Worm (Caenorhabditis elegans) whole organism, young adult: ENCODE measurements around the gene M163.21.
A peak's percentile ranks its signal among the peaks of the same experiment; 100 is the strongest.

ENCODE experiments used
- F23B12.7 ChIP-seq: sonication (generic microtip); optimal IDR thresholded peaks from 2 replicates; lab custom pipeline; 2017; ENCODE audit warnings: missing genetic modification characterization, mild to moderate bottlenecking, missing compliant biosample characterization, antibody characterized with exemption, moderate library complexity; ENCODE audit not compliant: insufficient read depth
- K11D2.4 ChIP-seq: fragments of 200-800 bp; sonication (Bioruptor generic); IDR thresholded peaks from 2 replicates; pipeline ENCODE4 v1.3.6; 2022; ENCODE audit warnings: missing genetic modification reagents, missing genetic modification characterization, missing compliant biosample characterization
- atf-7 ChIP-seq: sonication (generic microtip); optimal IDR thresholded peaks from 2 replicates; lab custom pipeline; 2017; ENCODE audit warnings: mild to moderate bottlenecking, missing genetic modification characterization, missing compliant biosample characterization
- attf-5 ChIP-seq: fragments of 200-800 bp; sonication (Bioruptor generic); optimal IDR thresholded peaks from 2 replicates; lab custom pipeline; 2018; ENCODE audit warnings: mild to moderate bottlenecking, missing genetic modification characterization, missing compliant biosample characterization
- bed-1 ChIP-seq: fragments of 200-800 bp; sonication (Bioruptor generic); IDR thresholded peaks from 2 replicates; pipeline ENCODE4 v1.3.6; 2022; ENCODE audit warnings: missing genetic modification reagents, missing genetic modification characterization, missing compliant biosample characterization
- cebp-1 ChIP-seq, 2 experiments: fragments of 200-800 bp in 1 of 2; sonication (Bioruptor generic) in 1 of 2; sonication (generic microtip) in 1 of 2; IDR thresholded peaks in 1 of 2; optimal IDR thresholded peaks in 1 of 2; 2 replicates each; pipeline versions ENCODE4 v1.3.6 to Lab custom; 2017 to 2022; ENCODE audit warnings: missing compliant biosample characterization in 2 of 2, missing genetic modification characterization in 2 of 2, mild to moderate bottlenecking in 1 of 2, missing genetic modification reagents in 1 of 2, moderate library complexity in 1 of 2
- ceh-27 ChIP-seq: fragments of 200-800 bp; sonication (Bioruptor generic); optimal IDR thresholded peaks from 2 replicates; lab custom pipeline; 2018; ENCODE audit warnings: mild to moderate bottlenecking, missing genetic modification characterization, moderate library complexity, missing compliant biosample characterization
- ceh-79 ChIP-seq: sonication (generic microtip); optimal IDR thresholded peaks from 2 replicates; lab custom pipeline; 2017; ENCODE audit warnings: mild to moderate bottlenecking, missing genetic modification characterization, missing compliant biosample characterization
- chd-7 ChIP-seq: sonication (generic microtip); optimal IDR thresholded peaks from 2 replicates; lab custom pipeline; 2016; ENCODE audit warnings: mild to moderate bottlenecking, missing genetic modification characterization, moderate library complexity, missing compliant biosample characterization
- dox-1 ChIP-seq: fragments of 200-800 bp; sonication (Bioruptor generic); IDR thresholded peaks from 2 replicates; pipeline ENCODE4 v1.3.6; 2022; ENCODE audit warnings: missing genetic modification reagents, missing genetic modification characterization, missing compliant biosample characterization
- egrh-3 ChIP-seq: fragments of 200-800 bp; sonication (Bioruptor generic); IDR thresholded peaks from 2 replicates; pipeline ENCODE4 v1.3.6; 2022; ENCODE audit warnings: missing genetic modification reagents, missing genetic modification characterization, missing compliant biosample characterization
- ets-4 ChIP-seq: fragments of 200-800 bp; sonication (Bioruptor generic); optimal IDR thresholded peaks from 2 replicates; lab custom pipeline; 2018; ENCODE audit warnings: mild to moderate bottlenecking, missing genetic modification characterization, missing compliant biosample characterization
- fkh-3 ChIP-seq: sonication (generic microtip); optimal IDR thresholded peaks from 2 replicates; lab custom pipeline; 2016; ENCODE audit warnings: mild to moderate bottlenecking, missing genetic modification characterization, missing compliant biosample characterization
- gei-17 ChIP-seq: fragments of 200-800 bp; sonication (Bioruptor generic); optimal IDR thresholded peaks from 2 replicates; lab custom pipeline; 2018; ENCODE audit warnings: mild to moderate bottlenecking, missing genetic modification characterization, missing compliant biosample characterization
- hmg-1.2 ChIP-seq: fragments of 200-800 bp; sonication (Bioruptor generic); IDR thresholded peaks from 2 replicates; pipeline ENCODE4 v1.3.6; 2022; ENCODE audit warnings: missing genetic modification reagents, missing genetic modification characterization, missing compliant biosample characterization
- lag-1 ChIP-seq: fragments of 200-800 bp; sonication (Bioruptor generic); IDR thresholded peaks from 2 replicates; pipeline ENCODE4 v1.3.6; 2022; ENCODE audit warnings: missing genetic modification reagents, missing genetic modification characterization, missing compliant biosample characterization
- let-526 ChIP-seq: fragments of 200-800 bp; sonication (Bioruptor generic); IDR thresholded peaks from 2 replicates; pipeline ENCODE4 v1.3.6; 2022; ENCODE audit warnings: missing genetic modification reagents, missing genetic modification characterization, missing compliant biosample characterization
- lin-26 ChIP-seq: fragments of 200-800 bp; sonication (Bioruptor generic); IDR thresholded peaks from 2 replicates; pipeline ENCODE4 v1.3.6; 2022; ENCODE audit warnings: missing genetic modification reagents, missing genetic modification characterization, missing compliant biosample characterization
- lin-40 ChIP-seq: sonication (generic microtip); optimal IDR thresholded peaks from 2 replicates; lab custom pipeline; 2016; ENCODE audit warnings: missing genetic modification characterization, mild to moderate bottlenecking, missing compliant biosample characterization, missing genotype, missing genetic modification reagents
- lsl-1 ChIP-seq: fragments of 200-800 bp; sonication (Bioruptor generic); optimal IDR thresholded peaks from 2 replicates; lab custom pipeline; 2018; ENCODE audit warnings: mild to moderate bottlenecking, missing genetic modification characterization, moderate library complexity, missing compliant biosample characterization
- madf-6 ChIP-seq: fragments of 200-800 bp; sonication (Bioruptor generic); IDR thresholded peaks from 2 replicates; pipeline ENCODE4 v1.3.6; 2022; ENCODE audit warnings: missing genetic modification reagents, missing genetic modification characterization, missing compliant biosample characterization
- mcd-1 ChIP-seq: fragments of 200-800 bp; sonication (Bioruptor generic); IDR thresholded peaks from 2 replicates; pipeline ENCODE4 v1.3.6; 2022; ENCODE audit warnings: missing genetic modification reagents, missing genetic modification characterization, missing compliant biosample characterization
- nhr-80 ChIP-seq: sonication (generic microtip); optimal IDR thresholded peaks from 2 replicates; lab custom pipeline; 2016; ENCODE audit warnings: missing genetic modification characterization, missing compliant biosample characterization
- rec-8 ChIP-seq, 2 experiments: sonication (generic microtip); optimal IDR thresholded peaks; 2 replicates each; lab custom pipeline; 2016; ENCODE audit warnings: mild to moderate bottlenecking in 2 of 2, missing genetic modification characterization in 2 of 2, missing genetic modification reagents in 2 of 2, missing genotype in 2 of 2, missing biosample characterization in 1 of 2, missing compliant biosample characterization in 1 of 2, moderate library complexity in 1 of 2
- repo-1 ChIP-seq: sonication (generic microtip); optimal IDR thresholded peaks from 2 replicates; lab custom pipeline; 2017; ENCODE audit warnings: mild to moderate bottlenecking, missing genetic modification characterization, missing compliant biosample characterization
- sdz-38 ChIP-seq: sonication (generic microtip); optimal IDR thresholded peaks from 2 replicates; lab custom pipeline; 2016; ENCODE audit warnings: missing genotype, missing genetic modification characterization, missing compliant biosample characterization
- snpc-4 ChIP-seq, 5 experiments: fragments of 150-350 bp in 1 of 5; sonication (generic microtip) in 4 of 5; optimal IDR thresholded peaks; 2 replicates each; lab custom pipeline; 2014 to 2018; ENCODE audit warnings: missing genetic modification characterization in 5 of 5, missing biosample characterization in 3 of 5, antibody characterized with exemption in 2 of 5, mild to moderate bottlenecking in 2 of 5, missing compliant biosample characterization in 2 of 5, missing genotype in 2 of 5, moderate library complexity in 2 of 5, missing genetic modification reagents in 1 of 5
- somi-1 ChIP-seq: fragments of 200-800 bp; sonication (Bioruptor generic); optimal IDR thresholded peaks from 2 replicates; lab custom pipeline; 2018; ENCODE audit warnings: mild to moderate bottlenecking, missing genetic modification characterization, missing compliant biosample characterization
- tbp1 ChIP-seq: fragments of 200-800 bp; sonication (Bioruptor generic); optimal IDR thresholded peaks from 2 replicates; lab custom pipeline; 2018; ENCODE audit warnings: mild to moderate bottlenecking, missing genetic modification characterization, missing compliant biosample characterization
- zfh-2 ChIP-seq: fragments of 200-800 bp; sonication (Bioruptor generic); conservative IDR thresholded peaks from 2 replicates; pipeline ENCODE4 v1.3.6; 2022; ENCODE audit warnings: missing genetic modification reagents, missing genetic modification characterization, missing compliant biosample characterization
- ztf-22 ChIP-seq: fragments of 200-800 bp; sonication (Bioruptor generic); optimal IDR thresholded peaks from 2 replicates; lab custom pipeline; 2018; ENCODE audit warnings: mild to moderate bottlenecking, missing genetic modification characterization, moderate library complexity, missing compliant biosample characterization
- ztf-26 ChIP-seq: sonication (generic microtip); optimal IDR thresholded peaks from 2 replicates; lab custom pipeline; 2017; ENCODE audit warnings: missing genetic modification characterization, missing compliant biosample characterization

The M163.21 gene

ce11 chrX:14505578-14506353 lies 39.1 kb downstream of the M163.21 start:
- TF ChIP-seq ztf-26 (tag; lab: Kevin White, UChicago), result peak; percentile 18
- peak; percentile 20; the same call in 1 of the 2 replicates for TF ChIP-seq hmg-1.2 (GFP tag; lab: Robert Waterston, UW)
- TF ChIP-seq tbp1 (GFP tag; lab: Kevin White, UChicago), result peak; percentile 16
- peak; percentile 22 for TF ChIP-seq gei-17 (GFP tag; lab: Kevin White, UChicago)
- peak; percentile 98 for TF ChIP-seq zfh-2 (GFP tag; lab: Robert Waterston, UW)
- TF ChIP-seq dox-1 (GFP tag; lab: Robert Waterston, UW), result peak; percentile 69
- TF ChIP-seq nhr-80 (tag; lab: Kevin White, UChicago), result peak; percentile 92
- TF ChIP-seq snpc-4 (GFP tag; optimal IDR thresholded peaks at IDR 0.05; lab: Kevin White, UChicago), result no peak
- TF ChIP-seq snpc-4 (tag; optimal IDR thresholded peaks at IDR 0.05; lab: Kevin White, UChicago), result peak in 1 of 4 experiments; percentile 45
- peak; percentile 23; the same call in 1 of the 2 replicates for TF ChIP-seq let-526 (GFP tag; lab: Robert Waterston, UW)
- no peak for TF ChIP-seq ceh-79 (tag; lab: Kevin White, UChicago)
- peak; percentile 36 for TF ChIP-seq ets-4 (GFP tag; lab: Kevin White, UChicago)
- TF ChIP-seq repo-1 (tag; lab: Kevin White, UChicago), result no peak
- TF ChIP-seq lin-26 (GFP tag; lab: Robert Waterston, UW), result peak; percentile 36; the same call in 1 of the 2 replicates
- TF ChIP-seq mcd-1 (GFP tag; lab: Robert Waterston, UW), result 0 out of 2 replicates have a peak, but pooled peaks have one; percentile 21
- no peak for TF ChIP-seq rec-8 (tag; optimal IDR thresholded peaks at IDR 0.05; lab: Kevin White, UChicago)
- TF ChIP-seq egrh-3 (GFP tag; lab: Robert Waterston, UW), result peak; percentile 79
- peak; percentile 52 for TF ChIP-seq chd-7
- peak; percentile 7 for TF ChIP-seq atf-7
- TF ChIP-seq bed-1 (GFP tag; lab: Robert Waterston, UW), result no peak
- peak; percentile 36 for TF ChIP-seq lin-40 (tag; lab: Kevin White, UChicago)
- TF ChIP-seq lag-1 (GFP tag; lab: Robert Waterston, UW), result no peak
- TF ChIP-seq sdz-38, result no peak
- TF ChIP-seq ceh-27 (GFP tag; lab: Kevin White, UChicago), result peak; percentile 34
- peak; percentile 55 for TF ChIP-seq somi-1
- peak; percentile 48 for TF ChIP-seq ztf-22 (GFP tag; lab: Kevin White, UChicago)
- TF ChIP-seq lsl-1 (GFP tag; lab: Kevin White, UChicago), result no peak
- 0 out of 2 replicates have a peak, but pooled peaks have one; percentile 32 for TF ChIP-seq madf-6 (GFP tag; lab: Robert Waterston, UW)
- TF ChIP-seq fkh-3 (tag; lab: Kevin White, UChicago), result no peak
- no peak for TF ChIP-seq cebp-1 (GFP tag; IDR thresholded peaks at IDR 0.05; lab: Robert Waterston, UW)
- TF ChIP-seq cebp-1 (tag; optimal IDR thresholded peaks at IDR 0.05; lab: Kevin White, UChicago), result peak; percentile 73

ce11 chrX:14507992-14508391 lies 41.4 kb downstream of the M163.21 start:
- TF ChIP-seq lin-40 (tag; lab: Kevin White, UChicago) (peak; percentile 44), ceh-27 (GFP tag; lab: Kevin White, UChicago) (peak; percentile 29), somi-1 (peak; percentile 41), K11D2.4 (0 out of 2 replicates have a peak, but pooled peaks have one; percentile 27), ztf-26 (tag; lab: Kevin White, UChicago) (peak; percentile 60), attf-5 (GFP tag; lab: Kevin White, UChicago) (no peak), F23B12.7 (tag; lab: Kevin White, UChicago) (no peak)
- TF ChIP-seq, all 124 proteins: peak for 5
